Fruit fly (Drosophila melanogaster) whole organism, embryonic: ENCODE measurements around the gene Cyp303a1.

Experiments
- BtbVII ChIP-seq: fragments of 200-800 bp; sonication (Bioruptor generic); optimal IDR thresholded peaks from 3 replicates; lab custom pipeline; 2017; ENCODE audit warnings: missing biosample characterization, mild to moderate bottlenecking, missing genetic modification characterization
- CG17568 ChIP-seq: fragments of 200-800 bp; sonication (Bioruptor generic); optimal IDR thresholded peaks from 2 replicates; lab custom pipeline; 2018; ENCODE audit warnings: missing biosample characterization, mild to moderate bottlenecking, missing genetic modification characterization, moderate library complexity
- CG17912 ChIP-seq: fragments of 200-800 bp; sonication (Bioruptor generic); optimal IDR thresholded peaks from 2 replicates; lab custom pipeline; 2018; ENCODE audit warnings: missing biosample characterization, mild to moderate bottlenecking, missing genetic modification characterization
- CrebB ChIP-seq: fragments of 200-800 bp; sonication (Bioruptor generic); optimal IDR thresholded peaks from 3 replicates; lab custom pipeline; 2018; ENCODE audit warnings: missing biosample characterization, mild to moderate bottlenecking, missing genetic modification characterization
- crp ChIP-seq, 2 experiments: fragments of 200-800 bp; sonication (Bioruptor generic); optimal IDR thresholded peaks; 2 replicates in 1 of 2; 3 replicates in 1 of 2; lab custom pipeline; 2017; ENCODE audit warnings: missing biosample characterization in 2 of 2, missing genetic modification characterization in 2 of 2, mild to moderate bottlenecking in 1 of 2, moderate library complexity in 1 of 2
- ftz-f1 ChIP-seq: fragments of 200-800 bp; sonication (Bioruptor generic); optimal IDR thresholded peaks from 2 replicates; lab custom pipeline; 2016; ENCODE audit warnings: missing biosample characterization, missing genetic modification characterization
- nerfin-1 ChIP-seq: fragments of 200-800 bp; sonication (Bioruptor generic); optimal IDR thresholded peaks from 3 replicates; lab custom pipeline; 2019; ENCODE audit warnings: missing biosample characterization, mild to moderate bottlenecking, missing genetic modification characterization, moderate library complexity
- zen2 ChIP-seq: fragments of 200-800 bp; sonication (Bioruptor generic); IDR thresholded peaks from 3 replicates; pipeline ENCODE4 v1.3.6; 2022; ENCODE audit warnings: missing biosample characterization, missing genetic modification characterization; ENCODE audit not compliant: partially characterized antibody

Cyp303a1 gene

DNA sequence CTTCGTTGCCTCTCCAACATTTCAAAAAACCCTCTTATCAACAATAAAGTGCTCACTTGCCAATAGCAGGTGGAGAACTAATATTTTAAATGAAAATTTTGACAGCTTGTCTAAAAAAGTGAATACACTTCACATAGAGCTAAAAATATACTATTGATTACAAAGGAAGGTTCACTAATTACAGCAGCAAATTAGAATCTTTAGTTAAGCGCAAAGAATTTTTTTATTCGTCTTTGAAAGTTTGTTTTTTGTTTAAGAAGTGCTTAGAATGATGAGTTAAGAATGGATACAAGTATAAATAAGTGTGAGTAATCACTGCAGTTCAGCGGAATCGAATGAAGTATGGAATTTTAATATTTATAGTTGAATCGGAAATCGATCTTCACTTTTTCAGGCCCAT is 48.2 kb downstream of the Cyp303a1 start, which contains the start of gene CG44405:
CG44405 (minus strand) TSS at position 101 of the 400 bp plus-strand sequence.
- no peak for TF ChIP-seq CG17568 (GFP tag; lab: Kevin White, UChicago)
- TF ChIP-seq ftz-f1 (GFP tag; lab: Kevin White, UChicago) = no peak
- TF ChIP-seq nerfin-1 = no peak
- TF ChIP-seq crp (GFP tag; optimal IDR thresholded peaks at IDR 0.05; lab: Kevin White, UChicago) = no peak
- no peak for TF ChIP-seq CG17912 (GFP tag; lab: Kevin White, UChicago)
- TF ChIP-seq CrebB (tag; lab: Kevin White, UChicago) = no peak
- no peak for TF ChIP-seq BtbVII (GFP tag; lab: Kevin White, UChicago)
- TF ChIP-seq zen2 = no peak
- TF ChIP-seq, all 482 proteins: peak for 0
